Worm (Caenorhabditis elegans) whole organism, midembryonic: ENCODE measurements around the gene nas-31.

ENCODE experiments used
- T22C8.4 ChIP-seq: fragments of 200-800 bp; sonication (Bioruptor generic); IDR thresholded peaks from 2 replicates; pipeline ENCODE4 v1.3.6; 2022; ENCODE audit warnings: missing genetic modification characterization, missing compliant biosample characterization
- cog-1 ChIP-seq: sonication (generic microtip); optimal IDR thresholded peaks from 2 replicates; lab custom pipeline; 2016; ENCODE audit warnings: missing genetic modification characterization, missing compliant biosample characterization
- flt-1 ChIP-seq: fragments of 200-800 bp; sonication (Bioruptor generic); IDR thresholded peaks from 2 replicates; pipeline ENCODE4 v1.3.6; 2022; ENCODE audit warnings: missing genetic modification characterization, missing compliant biosample characterization
- klf-2 ChIP-seq: fragments of 200-800 bp; sonication (Bioruptor generic); conservative IDR thresholded peaks from 2 replicates; pipeline ENCODE4 v1.3.6; 2022; ENCODE audit warnings: missing genetic modification reagents, missing genetic modification characterization, missing compliant biosample characterization
- med-1 ChIP-seq: sonication (generic microtip); optimal IDR thresholded peaks from 2 replicates; lab custom pipeline; 2017; ENCODE audit warnings: missing genetic modification characterization, mild to moderate bottlenecking, missing compliant biosample characterization, antibody characterized with exemption, missing genetic modification reagents; ENCODE audit not compliant: insufficient read depth
- ref-1 ChIP-seq: fragments of 200-800 bp; sonication (Bioruptor generic); conservative IDR thresholded peaks from 2 replicates; pipeline ENCODE4 v1.3.6; 2022; ENCODE audit warnings: missing genetic modification reagents, missing genetic modification characterization, missing compliant biosample characterization
- tab-1 ChIP-seq: fragments of 200-800 bp; sonication (Bioruptor generic); IDR thresholded peaks from 2 replicates; pipeline ENCODE4 v1.3.6; 2022; ENCODE audit warnings: missing genetic modification characterization, missing compliant biosample characterization
- ztf-23 ChIP-seq: fragments of 200-800 bp; sonication (Bioruptor generic); IDR thresholded peaks from 2 replicates; pipeline ENCODE4 v1.3.6; 2022; ENCODE audit warnings: missing genetic modification reagents, missing genetic modification characterization, missing compliant biosample characterization
- ztf-29 ChIP-seq: fragments of 200-800 bp; sonication (Bioruptor generic); IDR thresholded peaks from 2 replicates; pipeline ENCODE4 v1.3.6; 2022; ENCODE audit warnings: missing genetic modification reagents, missing genetic modification characterization, missing compliant biosample characterization

ce11 chrV:10970930-10971329 is 49.3 kb upstream of the nas-31 start:
- no peak for TF ChIP-seq med-1
- no peak for TF ChIP-seq flt-1 (GFP tag; lab: Robert Waterston, UW)
- no peak for TF ChIP-seq ref-1
- no peak for TF ChIP-seq T22C8.4 (GFP tag; lab: Robert Waterston, UW)
- TF ChIP-seq cog-1 (tag; lab: Kevin White, UChicago): no peak
- no peak for TF ChIP-seq ztf-23 (GFP tag; lab: Robert Waterston, UW)
- TF ChIP-seq klf-2 (GFP tag; lab: Robert Waterston, UW): no peak
- TF ChIP-seq ztf-29: no peak
- TF ChIP-seq tab-1: no peak
